Comparison of ENCODE assay signal across 1 fruit fly cellular context in genomic region chr3L:11325671-11326306, dm6.
TF ChIP-seq lines count a peak whose summit lies in the region.

No protein-coding gene starts in this region.

TF ChIP-seq in whole organism, embryonic, 481 proteins besides CTCF, POLR2A, EP300 and RAD21 (continued from another document):
- TF ChIP-seq Bteb2 (GFP tag; optimal IDR thresholded peaks at IDR 0.05; lab: Kevin White, UChicago) (peak; percentile 58), CG10543 (GFP tag; optimal IDR thresholded peaks at IDR 0.05; lab: Kevin White, UChicago) (no peak), Hmr (GFP tag; optimal IDR thresholded peaks at IDR 0.05; lab: Kevin White, UChicago) (peak; percentile 22), ac (GFP tag; optimal IDR thresholded peaks at IDR 0.05; lab: Kevin White, UChicago) (peak; percentile 71), crol (GFP tag; IDR thresholded peaks at IDR 0.05; lab: Robert Waterston, UW) (peak; percentile 38; the same call in 1 of the 2 replicates), ems (GFP tag; optimal IDR thresholded peaks at IDR 0.05; lab: Kevin White, UChicago) (peak; percentile 71), sd (tag; optimal IDR thresholded peaks at IDR 0.05; lab: Kevin White, UChicago) (no peak), CG18011 (GFP tag; optimal IDR thresholded peaks at IDR 0.05; lab: Kevin White, UChicago) (peak; percentile 4), peb (GFP tag; IDR thresholded peaks at IDR 0.05; lab: Robert Waterston, UW) (peak; percentile 58; the same call in 1 of the 2 replicates), Mad (GFP tag; optimal IDR thresholded peaks at IDR 0.05; lab: Kevin White, UChicago) (peak; percentile 67), CG13296 (GFP tag; optimal IDR thresholded peaks at IDR 0.05; lab: Kevin White, UChicago) (peak; percentile 29), NK7.1 (GFP tag; optimal IDR thresholded peaks at IDR 0.05; lab: Kevin White, UChicago) (peak; percentile 80), BtbVII (GFP tag; optimal IDR thresholded peaks at IDR 0.05; lab: Kevin White, UChicago) (peak; percentile 37), CG12299 (tag; optimal IDR thresholded peaks at IDR 0.05; lab: Kevin White, UChicago) (no peak), CrebB (tag; optimal IDR thresholded peaks at IDR 0.05; lab: Kevin White, UChicago) (no peak), CG4854 (GFP tag; optimal IDR thresholded peaks at IDR 0.05; lab: Kevin White, UChicago) (peak; percentile 71), Meics (GFP tag; optimal IDR thresholded peaks at IDR 0.05; lab: Kevin White, UChicago) (peak; percentile 45), Usf (GFP tag; optimal IDR thresholded peaks at IDR 0.05; lab: Kevin White, UChicago) (peak; percentile 8), pita (GFP tag; optimal IDR thresholded peaks at IDR 0.05; lab: Kevin White, UChicago) (no peak), Sin3A (optimal IDR thresholded peaks at IDR 0.05; lab: Kevin White, UChicago) (no peak), B-H2 (GFP tag; optimal IDR thresholded peaks at IDR 0.05; lab: Kevin White, UChicago) (no peak), tio (GFP tag; optimal IDR thresholded peaks at IDR 0.05; lab: Kevin White, UChicago) (peak; percentile 80), az2 (GFP tag; optimal IDR thresholded peaks at IDR 0.05; lab: Kevin White, UChicago) (peak; percentile 81), sens-2 (GFP tag; IDR thresholded peaks at IDR 0.05; lab: Robert Waterston, UW) (peak; percentile 79), pum (GFP tag; optimal IDR thresholded peaks at IDR 0.05; lab: Kevin White, UChicago) (peak; percentile 66), grn (GFP tag; optimal IDR thresholded peaks at IDR 0.05; lab: Kevin White, UChicago) (no peak), CG8359 (GFP tag; optimal IDR thresholded peaks at IDR 0.05; lab: Kevin White, UChicago; ENCODE audit: borderline replicate concordance) (peak; percentile 61), Oaz (GFP tag; IDR thresholded peaks at IDR 0.05; lab: Robert Waterston, UW) (0 out of 2 replicates have a peak, but pooled peaks have one; percentile 21), kay (GFP tag; optimal IDR thresholded peaks at IDR 0.05; lab: Kevin White, UChicago) (peak; percentile 57), Sry-δ (GFP tag; optimal IDR thresholded peaks at IDR 0.05; lab: Kevin White, UChicago) (peak; percentile 47), lmd (GFP tag; IDR thresholded peaks at IDR 0.05; lab: Robert Waterston, UW) (peak; percentile 66), sc (optimal IDR thresholded peaks at IDR 0.05; lab: Kevin White, UChicago) (no peak), sc (GFP tag; optimal IDR thresholded peaks at IDR 0.05; lab: Kevin White, UChicago) (peak; percentile 46), CG9437 (GFP tag; optimal IDR thresholded peaks at IDR 0.05; lab: Kevin White, UChicago) (peak; percentile 31), pho (GFP tag; optimal IDR thresholded peaks at IDR 0.05; lab: Kevin White, UChicago) (peak; percentile 33), CG34376 (GFP tag; optimal IDR thresholded peaks at IDR 0.05; lab: Kevin White, UChicago) (no peak), cas (GFP tag; IDR thresholded peaks at IDR 0.05; lab: Robert Waterston, UW) (no peak), Oli (tag; optimal IDR thresholded peaks at IDR 0.05; lab: Kevin White, UChicago) (peak; percentile 84)
